Fruit fly (Drosophila melanogaster) Kc167 (cell line): ENCODE measurements around the gene COX6B.

Source experiments
- Myc ChIP-seq: fragments of >200 bp; optimal IDR thresholded peaks from 2 replicates; lab custom pipeline; 2017; ENCODE audit warnings: missing external identifiers
- Sin3A ChIP-seq: fragments of >200 bp; optimal IDR thresholded peaks from 2 replicates; lab custom pipeline; 2018; ENCODE audit warnings: missing external identifiers
- h ChIP-seq: fragments of >200 bp; optimal IDR thresholded peaks from 3 replicates; lab custom pipeline; 2018; ENCODE audit warnings: missing external identifiers
- psq ChIP-seq: fragments of >200 bp; optimal IDR thresholded peaks from 2 replicates; lab custom pipeline; 2017; ENCODE audit warnings: missing external identifiers

DNA sequence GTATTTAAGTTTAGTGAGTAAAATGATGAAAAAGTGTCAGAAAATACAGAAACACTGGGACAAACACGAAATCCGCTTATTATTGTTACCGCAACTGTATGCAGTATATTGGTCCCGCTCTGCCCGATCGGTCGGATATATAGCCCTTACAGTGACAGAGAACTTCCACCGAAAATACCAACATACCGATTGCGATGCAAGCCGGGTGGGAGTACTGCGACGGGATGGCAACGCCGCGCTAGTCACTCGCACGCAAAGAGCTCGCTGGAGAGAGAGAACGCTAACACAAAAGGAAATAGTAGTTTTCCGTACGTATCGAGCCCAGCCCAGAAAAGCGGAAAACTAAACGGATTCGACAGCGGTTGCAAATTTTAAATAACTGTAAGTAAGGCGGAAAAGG is 47.3 kb downstream of the COX6B start, which contains the start of gene Cdc42:
- TF ChIP-seq h = no peak
- no peak for TF ChIP-seq psq (lab: Kevin White, UChicago)
- no peak for TF ChIP-seq Sin3A (lab: Kevin White, UChicago)
- no peak for TF ChIP-seq Myc (lab: Kevin White, UChicago)
